Fruit fly (Drosophila melanogaster): ENCODE data around the gene Etl1.

- no peak for TF ChIP-seq Myc (optimal IDR thresholded peaks at IDR 0.05)
- TF ChIP-seq psq (optimal IDR thresholded peaks at IDR 0.05), result no peak
- no peak for TF ChIP-seq insv (optimal IDR thresholded peaks at IDR 0.05)
Measured at dm6 chr2L:9947738-9948519, 35.5 kb upstream of the Etl1 start.
